Fruit fly (Drosophila melanogaster) whole organism, pupa: ENCODE results near the gene CG18599.

Experiments used
- CG12605 ChIP-seq: fragments of 200-800 bp; sonication (Bioruptor generic); IDR thresholded peaks from 2 replicates; pipeline ENCODE4 v1.3.6; 2022; ENCODE audit warnings: missing biosample characterization, missing genetic modification characterization
- CG15710 ChIP-seq: fragments of 200-800 bp; sonication (Bioruptor generic); optimal IDR thresholded peaks from 2 replicates; lab custom pipeline; 2018; ENCODE audit warnings: missing biosample characterization, mild to moderate bottlenecking, missing genetic modification characterization, moderate library complexity
- CG8301 ChIP-seq: fragments of 200-800 bp; sonication (Bioruptor generic); optimal IDR thresholded peaks from 2 replicates; lab custom pipeline; 2018; ENCODE audit warnings: missing biosample characterization, mild to moderate bottlenecking, missing genetic modification characterization
- CG9948 ChIP-seq: fragments of 200-800 bp; sonication (Bioruptor generic); optimal IDR thresholded peaks from 2 replicates; lab custom pipeline; 2018; ENCODE audit warnings: missing biosample characterization, mild to moderate bottlenecking, missing genetic modification characterization, moderate library complexity
- EcR ChIP-seq: fragments of 200-800 bp; sonication (Bioruptor generic); optimal IDR thresholded peaks from 3 replicates; lab custom pipeline; 2019; ENCODE audit warnings: missing biosample characterization, missing genetic modification characterization, mild to moderate bottlenecking, moderate library complexity, missing genetic modification reagents
- Pif1A ChIP-seq: fragments of 200-800 bp; sonication (Bioruptor generic); optimal IDR thresholded peaks from 3 replicates; lab custom pipeline; 2016; ENCODE audit warnings: missing biosample characterization, missing genetic modification characterization
- Pif1B ChIP-seq: fragments of 200-800 bp; sonication (Bioruptor generic); optimal IDR thresholded peaks from 3 replicates; lab custom pipeline; 2016; ENCODE audit warnings: missing biosample characterization, missing genetic modification characterization
- Snoo ChIP-seq: fragments of 200-800 bp; sonication (Bioruptor generic); optimal IDR thresholded peaks from 3 replicates; lab custom pipeline; 2017; ENCODE audit warnings: missing biosample characterization, mild to moderate bottlenecking, missing genetic modification characterization, inconsistent platforms

- no peak for TF ChIP-seq CG15710
- no peak for TF ChIP-seq EcR (GFP tag; lab: Kevin White, UChicago)
- TF ChIP-seq CG12605: no peak
- no peak for TF ChIP-seq Pif1B
- TF ChIP-seq CG8301 (tag; lab: Kevin White, UChicago): no peak
- no peak for TF ChIP-seq Snoo (tag; lab: Kevin White, UChicago)
- no peak for TF ChIP-seq Pif1A
- TF ChIP-seq CG9948 (tag; lab: Kevin White, UChicago): no peak
Measured at dm6 chr3R:18252578-18252977, 15.0 kb upstream of the CG18599 start, which contains the start of gene CG12320.
